Worm (Caenorhabditis elegans) whole organism, early embryonic: ENCODE results near the gene F45G2.9.
"Not testable (repeated sequence)": the region's sequence is repeated elsewhere in the genome, so short reads cannot be mapped to it uniquely, and the experiment has no call there.

Source experiments
- B0310.2 ChIP-seq: sonication (generic microtip); optimal IDR thresholded peaks from 2 replicates; lab custom pipeline; 2016; ENCODE audit warnings: mild to moderate bottlenecking, missing genetic modification characterization, missing compliant biosample characterization
- F13C5.2 ChIP-seq: sonication (generic microtip); optimal IDR thresholded peaks from 2 replicates; lab custom pipeline; 2017; ENCODE audit warnings: mild to moderate bottlenecking, missing genetic modification characterization, inconsistent platforms, missing compliant biosample characterization
- aly-1 ChIP-seq: sonication (generic microtip); optimal IDR thresholded peaks from 2 replicates; lab custom pipeline; 2016; ENCODE audit warnings: missing genetic modification characterization, missing compliant biosample characterization
- ama-1 ChIP-seq: fragments of 150-350 bp; optimal IDR thresholded peaks from 2 replicates; lab custom pipeline; 2014
- ceh-13 ChIP-seq: fragments of 200-800 bp; sonication (Bioruptor generic); optimal IDR thresholded peaks from 2 replicates; lab custom pipeline; 2018; ENCODE audit warnings: mild to moderate bottlenecking, missing genetic modification characterization, missing compliant biosample characterization
- ceh-36 ChIP-seq: sonication (generic microtip); optimal IDR thresholded peaks from 2 replicates; lab custom pipeline; 2016; ENCODE audit warnings: missing genetic modification characterization, inconsistent platforms, missing compliant biosample characterization
- ets-7 ChIP-seq: sonication (generic microtip); optimal IDR thresholded peaks from 2 replicates; lab custom pipeline; 2016; ENCODE audit warnings: missing genotype, missing genetic modification characterization, missing compliant biosample characterization
- flt-1 ChIP-seq: fragments of 200-800 bp; sonication (Bioruptor generic); IDR thresholded peaks from 2 replicates; pipeline ENCODE4 v1.3.6; 2022; ENCODE audit warnings: missing genetic modification characterization, missing compliant biosample characterization
- hmbx-1 ChIP-seq: sonication (generic microtip); optimal IDR thresholded peaks from 2 replicates; lab custom pipeline; 2016; ENCODE audit warnings: mild to moderate bottlenecking, missing genetic modification characterization, missing compliant biosample characterization
- hmg-4 ChIP-seq: fragments of 200-800 bp; sonication (Bioruptor generic); optimal IDR thresholded peaks from 2 replicates; lab custom pipeline; 2018; ENCODE audit warnings: mild to moderate bottlenecking, missing genetic modification characterization, missing compliant biosample characterization
- hnd-1 ChIP-seq: sonication (generic microtip); optimal IDR thresholded peaks from 2 replicates; lab custom pipeline; 2016; ENCODE audit warnings: missing genetic modification characterization, missing compliant biosample characterization
- pes-1 ChIP-seq: fragments of 200-800 bp; sonication (Bioruptor generic); IDR thresholded peaks from 2 replicates; pipeline ENCODE4 v1.3.6; 2022; ENCODE audit warnings: missing genetic modification reagents, missing genetic modification characterization, missing compliant biosample characterization
- scrt-1 ChIP-seq: fragments of 200-800 bp; sonication (Bioruptor generic); IDR thresholded peaks from 2 replicates; pipeline ENCODE4 v1.3.6; 2022; ENCODE audit warnings: missing genetic modification characterization, missing compliant biosample characterization
- sea-1 ChIP-seq: fragments of 200-800 bp; sonication (Bioruptor generic); conservative IDR thresholded peaks from 2 replicates; pipeline ENCODE4 v1.3.6; 2022; ENCODE audit warnings: missing genetic modification characterization, missing compliant biosample characterization
- tbx-11 ChIP-seq: fragments of 200-800 bp; sonication (Bioruptor generic); IDR thresholded peaks from 2 replicates; pipeline ENCODE4 v1.3.6; 2022; ENCODE audit warnings: missing genetic modification characterization, missing compliant biosample characterization
- tbx-37 ChIP-seq: fragments of 200-800 bp; sonication (Bioruptor generic); conservative IDR thresholded peaks from 2 replicates; pipeline ENCODE4 v1.3.6; 2022; ENCODE audit warnings: missing genetic modification reagents, missing genetic modification characterization, missing compliant biosample characterization
- tra-4 ChIP-seq: sonication (generic microtip); optimal IDR thresholded peaks from 2 replicates; lab custom pipeline; 2017; ENCODE audit warnings: missing genetic modification characterization, missing compliant biosample characterization

The F45G2.9 gene

DNA sequence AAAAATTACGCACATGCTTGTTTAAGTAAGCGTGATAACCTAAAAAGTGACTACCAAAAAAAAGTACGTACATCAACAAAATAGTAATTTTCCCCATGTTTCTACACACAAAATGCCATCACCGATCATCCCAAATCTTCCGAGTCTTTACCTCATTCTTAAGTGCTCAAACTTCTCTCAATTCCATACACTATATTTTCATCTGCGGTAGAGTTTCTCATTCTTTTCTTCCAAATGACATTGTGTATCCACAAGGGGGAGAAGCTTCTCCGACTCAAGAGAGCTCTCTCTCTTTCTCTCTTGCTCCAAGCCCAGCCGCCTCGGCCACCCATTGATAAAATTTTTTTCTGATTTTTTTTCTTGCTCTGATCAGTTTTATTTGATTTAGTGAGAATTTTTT is 27.2 kb downstream of the F45G2.9 start, which contains the start of gene myo-6:
Gene myo-6 (plus strand): TSS at position 301 of the 400 bp plus-strand sequence.
- TF ChIP-seq pes-1 (GFP tag; lab: Robert Waterston, UW) = no peak
- no peak for TF ChIP-seq F13C5.2 (tag; lab: Kevin White, UChicago)
- no peak for TF ChIP-seq hmg-4 (GFP tag; lab: Kevin White, UChicago)
- TF ChIP-seq flt-1 (GFP tag; lab: Robert Waterston, UW) = no peak
- no peak for TF ChIP-seq aly-1 (tag; lab: Kevin White, UChicago)
- no peak for TF ChIP-seq B0310.2 (tag; lab: Kevin White, UChicago)
- TF ChIP-seq hnd-1 (tag; lab: Kevin White, UChicago) = no peak
- TF ChIP-seq hmbx-1 (tag; lab: Kevin White, UChicago) = no peak
- TF ChIP-seq tbx-11 (GFP tag; lab: Robert Waterston, UW) = no peak
- no peak for TF ChIP-seq scrt-1
- TF ChIP-seq tra-4 (tag; lab: Kevin White, UChicago) = no peak
- TF ChIP-seq tbx-37 (GFP tag; lab: Robert Waterston, UW) = no peak
- no peak for TF ChIP-seq ceh-36 (tag; lab: Kevin White, UChicago)
- no peak for TF ChIP-seq ama-1 (lab: Kevin White, UChicago)

DNA sequence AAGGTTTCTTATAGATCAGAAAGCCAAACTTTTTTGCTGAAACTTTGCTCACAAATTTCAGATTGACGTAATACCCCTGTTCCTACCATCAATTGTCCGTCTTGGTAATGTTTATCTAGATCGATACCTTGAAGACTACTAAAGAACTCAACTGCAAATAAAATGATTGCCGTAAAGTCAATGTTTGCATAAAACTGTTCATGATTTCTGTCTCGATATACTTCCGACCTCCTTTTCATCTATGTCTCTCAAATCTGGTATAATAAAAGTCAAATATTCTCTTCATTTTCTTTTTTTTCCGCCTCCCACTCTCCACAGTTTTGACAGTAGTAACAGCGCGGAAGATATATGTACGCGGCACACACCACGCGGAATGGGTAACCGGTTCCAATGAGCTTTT is 31.2 kb downstream of the F45G2.9 start, which contains the start of gene nas-1:
Gene nas-1 (plus strand): TSS at position 301 of the 400 bp plus-strand sequence.
- TF ChIP-seq hnd-1 (tag; lab: Kevin White, UChicago) (no peak), B0310.2 (tag; lab: Kevin White, UChicago) (no peak), ceh-13 (GFP tag; lab: Kevin White, UChicago) (no peak), ceh-36 (tag; lab: Kevin White, UChicago) (no peak), F13C5.2 (tag; lab: Kevin White, UChicago) (no peak), tbx-11 (GFP tag; lab: Robert Waterston, UW) (no peak), ama-1 (lab: Kevin White, UChicago) (no peak), aly-1 (tag; lab: Kevin White, UChicago) (no peak)

DNA sequence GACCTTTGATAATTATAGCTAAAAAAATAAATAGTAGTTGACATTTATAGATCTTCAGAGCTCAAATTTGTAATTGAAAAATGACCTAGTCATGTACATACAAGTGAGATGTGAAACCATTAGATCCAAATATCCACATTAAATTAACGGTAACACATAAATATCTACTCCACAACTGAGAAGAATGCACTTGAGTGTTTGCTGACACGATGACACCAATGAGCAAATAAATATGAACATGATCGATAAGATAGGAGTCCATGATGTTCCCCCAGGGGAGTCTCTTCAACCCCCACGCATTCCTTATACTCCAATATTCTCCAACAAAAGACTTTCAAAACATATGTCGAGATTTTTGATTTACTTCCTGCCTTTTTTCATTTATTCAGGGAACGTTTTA is 32.3 kb downstream of the F45G2.9 start, which contains the start of gene ttr-52:
Gene ttr-52 (plus strand): TSS at position 301 of the 400 bp plus-strand sequence.
- TF ChIP-seq hmbx-1 (tag; lab: Kevin White, UChicago) (no peak), hnd-1 (tag; lab: Kevin White, UChicago) (no peak), pes-1 (GFP tag; lab: Robert Waterston, UW) (no peak)

DNA sequence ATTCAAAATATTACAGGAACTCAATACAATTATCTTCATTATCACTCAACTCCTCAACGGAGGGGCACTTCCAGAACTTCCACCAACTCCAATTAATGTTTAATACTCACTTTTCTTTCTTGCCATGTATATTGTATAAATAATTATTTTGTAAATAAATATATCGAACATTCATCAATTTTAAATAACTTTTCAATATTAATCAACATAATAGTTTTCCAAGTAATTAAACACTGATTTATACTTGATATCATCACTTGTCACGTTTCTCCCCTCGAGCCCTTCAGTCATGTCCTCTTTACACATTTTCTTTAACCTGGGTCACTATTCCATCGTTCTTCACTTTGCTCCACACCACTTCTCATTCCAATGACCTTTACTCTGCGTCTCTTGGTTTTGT is 33.8 kb downstream of the F45G2.9 start, which contains the start of gene mig-18:
Gene mig-18 (plus strand): TSS at position 301 of the 400 bp plus-strand sequence.
- TF ChIP-seq ceh-36 (tag; lab: Kevin White, UChicago) = no peak
- TF ChIP-seq flt-1 (GFP tag; lab: Robert Waterston, UW) = no peak
- TF ChIP-seq pes-1 (GFP tag; lab: Robert Waterston, UW) = no peak
- TF ChIP-seq F13C5.2 (tag; lab: Kevin White, UChicago) = no peak
- TF ChIP-seq tbx-37 (GFP tag; lab: Robert Waterston, UW) = no peak
- TF ChIP-seq hmbx-1 (tag; lab: Kevin White, UChicago) = no peak
- no peak for TF ChIP-seq scrt-1
- TF ChIP-seq sea-1 = no peak
- TF ChIP-seq ceh-13 (GFP tag; lab: Kevin White, UChicago) = no peak
- TF ChIP-seq tbx-11 (GFP tag; lab: Robert Waterston, UW) = no peak
- TF ChIP-seq hnd-1 (tag; lab: Kevin White, UChicago) = no peak

DNA sequence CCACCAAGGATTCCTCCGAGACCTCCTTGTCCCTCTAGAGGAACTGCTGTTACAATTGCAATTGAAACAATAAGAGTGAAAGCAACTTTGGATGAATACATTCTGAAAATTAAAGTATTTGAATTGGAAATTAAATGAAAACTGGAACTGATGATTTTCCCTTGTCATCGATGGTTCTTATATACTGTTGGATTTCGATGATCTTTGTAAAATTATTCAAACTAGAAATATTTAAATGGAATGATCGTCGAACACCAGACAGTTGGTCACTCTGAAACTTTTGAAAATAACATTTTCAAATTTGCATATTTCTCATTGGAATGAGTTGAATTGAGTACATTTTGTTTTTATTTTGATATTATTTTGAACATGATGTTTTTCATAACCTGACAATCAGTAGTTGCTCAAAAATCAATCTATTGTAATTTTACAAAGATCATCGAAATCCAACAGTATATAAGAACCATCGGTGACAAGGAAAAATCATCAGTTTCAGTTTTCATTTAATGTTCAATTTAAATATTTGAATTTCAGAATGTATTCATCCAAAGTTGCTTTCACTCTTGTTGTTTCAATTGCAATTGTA is 35.0 kb downstream of the F45G2.9 start, which contains the start of the genes srlf-9 and srlf-10:
Gene srlf-9 (minus strand): TSS at position 101 of the 586 bp plus-strand sequence.
Gene srlf-10 (plus strand): TSS at position 536 of the 586 bp plus-strand sequence.
- TF ChIP-seq F13C5.2 (tag; lab: Kevin White, UChicago); pes-1 (GFP tag; lab: Robert Waterston, UW); ets-7: not testable (repeated sequence)

DNA sequence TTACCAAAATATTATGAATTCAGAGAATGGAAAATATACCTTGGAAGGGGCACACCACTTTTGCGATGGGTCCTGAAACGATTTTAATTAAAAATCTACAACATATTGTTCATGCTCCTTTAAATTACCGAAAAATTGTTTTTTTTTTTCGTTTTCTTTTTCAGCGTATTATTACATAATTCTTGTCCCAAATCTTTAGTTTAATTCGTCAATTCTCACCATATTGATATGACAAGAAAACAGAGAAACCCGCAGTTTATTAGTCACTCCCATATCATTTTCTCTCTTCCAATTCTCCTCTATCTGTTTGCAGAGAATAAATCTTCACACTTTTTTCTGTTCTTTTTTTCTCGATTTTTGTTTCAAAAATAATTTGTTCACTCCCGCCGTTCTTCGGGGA is 41.5 kb downstream of the F45G2.9 start, which contains the start of gene F11F1.1:
Gene F11F1.1 (plus strand): TSS at position 301 of the 400 bp plus-strand sequence.
- TF ChIP-seq ceh-13 (GFP tag; lab: Kevin White, UChicago) (no peak), hmbx-1 (tag; lab: Kevin White, UChicago) (no peak), ama-1 (lab: Kevin White, UChicago) (no peak), ets-7 (no peak), aly-1 (tag; lab: Kevin White, UChicago) (no peak), tbx-37 (GFP tag; lab: Robert Waterston, UW) (no peak), tra-4 (tag; lab: Kevin White, UChicago) (no peak), hnd-1 (tag; lab: Kevin White, UChicago) (no peak), sea-1 (no peak), flt-1 (GFP tag; lab: Robert Waterston, UW) (no peak), ceh-36 (tag; lab: Kevin White, UChicago) (no peak), scrt-1 (no peak)

DNA sequence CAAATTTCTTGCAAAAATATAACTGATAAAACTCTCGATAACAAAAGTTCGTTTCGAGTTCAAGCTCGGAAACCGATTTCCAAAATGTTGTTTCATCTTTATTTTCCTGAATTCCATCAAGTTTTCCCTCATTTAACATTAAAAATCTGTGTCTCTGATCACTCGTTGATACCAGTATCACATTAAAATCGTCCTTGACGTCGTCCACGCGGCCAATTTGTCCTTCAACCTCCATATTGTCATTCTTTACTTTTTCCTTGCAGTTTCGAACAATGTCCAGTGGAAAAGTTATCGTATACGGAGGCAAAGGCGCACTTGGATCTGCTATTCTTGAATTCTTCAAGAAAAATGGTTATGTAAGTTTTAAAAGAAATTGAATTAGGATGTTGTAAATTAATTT is 43.1 kb downstream of the F45G2.9 start, which contains the start of gene qdpr-1:
Gene qdpr-1 (plus strand): TSS at position 264 of the 400 bp plus-strand sequence.
- TF ChIP-seq F13C5.2 (tag; lab: Kevin White, UChicago) = no peak
- no peak for TF ChIP-seq flt-1 (GFP tag; lab: Robert Waterston, UW)
- TF ChIP-seq tbx-37 (GFP tag; lab: Robert Waterston, UW) = no peak
- TF ChIP-seq hnd-1 (tag; lab: Kevin White, UChicago) = no peak
- TF ChIP-seq tbx-11 (GFP tag; lab: Robert Waterston, UW) = no peak
- TF ChIP-seq scrt-1 = no peak
